Fruit fly (Drosophila melanogaster) whole organism, embryonic: Measurements from ENCODE around the gene CG31525.

Source experiments
- Antp ChIP-seq: fragments of 200-800 bp; sonication (Bioruptor generic); optimal IDR thresholded peaks from 3 replicates; lab custom pipeline; 2016; ENCODE audit warnings: missing biosample characterization, missing genetic modification characterization
- Atf-2 ChIP-seq: fragments of 200-800 bp; sonication (Bioruptor generic); optimal IDR thresholded peaks from 2 replicates; lab custom pipeline; 2016; ENCODE audit warnings: missing biosample characterization, missing genetic modification characterization
- CG10321 ChIP-seq: fragments of 200-800 bp; sonication (Bioruptor generic); IDR thresholded peaks from 2 replicates; pipeline ENCODE4 v1.3.6; 2022; ENCODE audit warnings: missing biosample characterization, missing genetic modification characterization
- CG10366 ChIP-seq: fragments of 200-800 bp; sonication (Bioruptor generic); IDR thresholded peaks from 2 replicates; pipeline ENCODE4 v1.3.6; 2022; ENCODE audit warnings: missing biosample characterization, missing genetic modification characterization
- CG10979 ChIP-seq: fragments of 200-800 bp; sonication (Bioruptor generic); optimal IDR thresholded peaks from 2 replicates; lab custom pipeline; 2018; ENCODE audit warnings: missing biosample characterization, mild to moderate bottlenecking, missing genetic modification characterization, moderate library complexity
- CG13624 ChIP-seq: fragments of 200-800 bp; sonication (Bioruptor generic); optimal IDR thresholded peaks from 2 replicates; lab custom pipeline; 2016; ENCODE audit warnings: missing biosample characterization, missing genetic modification characterization
- CG15269 ChIP-seq: fragments of 200-800 bp; sonication (Bioruptor generic); optimal IDR thresholded peaks from 2 replicates; lab custom pipeline; 2018; ENCODE audit warnings: missing biosample characterization, mild to moderate bottlenecking, missing genetic modification characterization, moderate library complexity
- CG2678 ChIP-seq: fragments of 200-800 bp; sonication (Bioruptor generic); optimal IDR thresholded peaks from 3 replicates; lab custom pipeline; 2019; ENCODE audit warnings: missing biosample characterization, mild to moderate bottlenecking, missing genetic modification characterization, moderate library complexity
- CG34422 ChIP-seq: fragments of 200-800 bp; sonication (Bioruptor generic); IDR thresholded peaks from 3 replicates; pipeline ENCODE4 v1.3.6; 2022; ENCODE audit warnings: missing biosample characterization, missing genetic modification characterization
- CG4617 ChIP-seq: fragments of 200-800 bp; sonication (Bioruptor generic); optimal IDR thresholded peaks from 3 replicates; lab custom pipeline; 2016; ENCODE audit warnings: missing biosample characterization, missing genetic modification characterization, borderline replicate concordance
- CG4707 ChIP-seq: fragments of 200-800 bp; sonication (Bioruptor generic); optimal IDR thresholded peaks from 2 replicates; lab custom pipeline; 2018; ENCODE audit warnings: missing biosample characterization, mild to moderate bottlenecking, missing genetic modification characterization, moderate library complexity
- CG5180 ChIP-seq: fragments of 200-800 bp; sonication (Bioruptor generic); optimal IDR thresholded peaks from 3 replicates; lab custom pipeline; 2017; ENCODE audit warnings: missing biosample characterization, missing genetic modification characterization, mild to moderate bottlenecking, moderate library complexity, missing genetic modification reagents
- CG8089 ChIP-seq: fragments of 200-800 bp; sonication (Bioruptor generic); optimal IDR thresholded peaks from 3 replicates; lab custom pipeline; 2016; ENCODE audit warnings: missing biosample characterization, missing genetic modification characterization
- CG8388 ChIP-seq: fragments of 200-800 bp; sonication (Bioruptor generic); optimal IDR thresholded peaks from 2 replicates; lab custom pipeline; 2019; ENCODE audit warnings: missing biosample characterization, mild to moderate bottlenecking, missing genetic modification characterization, moderate library complexity
- CG9797 ChIP-seq: fragments of 200-800 bp; sonication (Bioruptor generic); optimal IDR thresholded peaks from 3 replicates; lab custom pipeline; 2018; ENCODE audit warnings: missing biosample characterization, mild to moderate bottlenecking, missing genetic modification characterization
- Dip3 ChIP-seq: fragments of 200-800 bp; sonication (Bioruptor generic); optimal IDR thresholded peaks from 3 replicates; lab custom pipeline; 2016; ENCODE audit warnings: missing biosample characterization, missing genetic modification characterization
- Doc2 ChIP-seq: fragments of 200-800 bp; sonication (Bioruptor generic); IDR thresholded peaks from 2 replicates; pipeline ENCODE4 v1.3.6; 2022; ENCODE audit warnings: missing biosample characterization, missing genetic modification characterization
- Dp ChIP-seq: fragments of 200-800 bp; sonication (Bioruptor generic); optimal IDR thresholded peaks from 2 replicates; lab custom pipeline; 2018; ENCODE audit warnings: missing biosample characterization, mild to moderate bottlenecking, missing genetic modification characterization, moderate library complexity
- Dref ChIP-seq: fragments of 200-800 bp; sonication (Bioruptor generic); IDR thresholded peaks from 2 replicates; pipeline ENCODE4 v1.3.6; 2022; ENCODE audit warnings: missing biosample characterization, missing genetic modification characterization
- Fer1 ChIP-seq: fragments of 200-800 bp; sonication (Bioruptor generic); optimal IDR thresholded peaks from 2 replicates; lab custom pipeline; 2017; ENCODE audit warnings: missing biosample characterization, mild to moderate bottlenecking, missing genetic modification characterization
- Fer2 ChIP-seq: fragments of 200-800 bp; sonication (Bioruptor generic); optimal IDR thresholded peaks from 2 replicates; lab custom pipeline; 2018; ENCODE audit warnings: missing biosample characterization, mild to moderate bottlenecking, missing genetic modification characterization, moderate library complexity
- Lim3 ChIP-seq: fragments of 200-800 bp; sonication (Bioruptor generic); IDR thresholded peaks from 2 replicates; pipeline ENCODE4 v1.3.6; 2022; ENCODE audit warnings: missing biosample characterization, missing genetic modification characterization
- MBD-R2 ChIP-seq: fragments of 200-800 bp; sonication (Bioruptor generic); IDR thresholded peaks from 2 replicates; pipeline ENCODE4 v1.3.6; 2022; ENCODE audit warnings: missing biosample characterization, missing genetic modification characterization
- MESR4 ChIP-seq: fragments of 200-800 bp; sonication (Bioruptor generic); optimal IDR thresholded peaks from 2 replicates; lab custom pipeline; 2018; ENCODE audit warnings: missing biosample characterization, mild to moderate bottlenecking, missing genetic modification characterization, moderate library complexity
- Mrtf ChIP-seq: fragments of 200-800 bp; sonication (Bioruptor generic); IDR thresholded peaks from 3 replicates; pipeline ENCODE4 v1.3.6; 2022; ENCODE audit warnings: missing biosample characterization, missing genetic modification characterization
- Oli ChIP-seq: fragments of 200-800 bp; sonication (Bioruptor generic); optimal IDR thresholded peaks from 2 replicates; lab custom pipeline; 2018; ENCODE audit warnings: missing biosample characterization, mild to moderate bottlenecking, missing genetic modification characterization, moderate library complexity
- Ravus ChIP-seq: fragments of 200-800 bp; sonication (Bioruptor generic); IDR thresholded peaks from 2 replicates; pipeline ENCODE4 v1.3.6; 2022; ENCODE audit warnings: missing biosample characterization, missing genetic modification characterization
- Vsx1 ChIP-seq: fragments of 200-800 bp; sonication (Bioruptor generic); optimal IDR thresholded peaks from 2 replicates; lab custom pipeline; 2017; ENCODE audit warnings: missing biosample characterization, mild to moderate bottlenecking, missing genetic modification characterization, missing genetic modification reagents
- Xrp1 ChIP-seq: fragments of 200-800 bp; sonication (Bioruptor generic); IDR thresholded peaks from 2 replicates; pipeline ENCODE4 v1.3.6; 2022; ENCODE audit warnings: missing biosample characterization, missing genetic modification characterization
- ac ChIP-seq: fragments of 200-800 bp; sonication (Bioruptor generic); optimal IDR thresholded peaks from 3 replicates; lab custom pipeline; 2017; ENCODE audit warnings: missing biosample characterization, mild to moderate bottlenecking, missing genetic modification characterization
- amos ChIP-seq: fragments of 200-800 bp; sonication (Bioruptor generic); IDR thresholded peaks from 2 replicates; pipeline ENCODE4 v1.3.6; 2022; ENCODE audit warnings: missing biosample characterization, missing genetic modification characterization; ENCODE audit not compliant: partially characterized antibody
- bowl ChIP-seq: fragments of 200-800 bp; sonication (Bioruptor generic); IDR thresholded peaks from 2 replicates; pipeline ENCODE4 v1.3.6; 2022; ENCODE audit warnings: missing biosample characterization, missing genetic modification characterization
- chn ChIP-seq: fragments of 200-800 bp; sonication (Bioruptor generic); optimal IDR thresholded peaks from 2 replicates; lab custom pipeline; 2016; ENCODE audit warnings: missing biosample characterization, missing genetic modification characterization
- danr ChIP-seq: fragments of 200-800 bp; sonication (Bioruptor generic); IDR thresholded peaks from 2 replicates; pipeline ENCODE4 v1.3.6; 2022; ENCODE audit warnings: missing biosample characterization, missing genetic modification characterization
- ftz-f1 ChIP-seq: fragments of 200-800 bp; sonication (Bioruptor generic); optimal IDR thresholded peaks from 2 replicates; lab custom pipeline; 2016; ENCODE audit warnings: missing biosample characterization, missing genetic modification characterization
- gsb-n ChIP-seq: fragments of 200-800 bp; sonication (Bioruptor generic); optimal IDR thresholded peaks from 3 replicates; lab custom pipeline; 2018; ENCODE audit warnings: missing biosample characterization, mild to moderate bottlenecking, missing genetic modification characterization
- lbe ChIP-seq: fragments of 200-800 bp; sonication (Bioruptor generic); optimal IDR thresholded peaks from 2 replicates; lab custom pipeline; 2016; ENCODE audit warnings: missing biosample characterization, mild to moderate bottlenecking, missing genetic modification characterization
- maf-S ChIP-seq: fragments of 200-800 bp; sonication (Bioruptor generic); optimal IDR thresholded peaks from 2 replicates; lab custom pipeline; 2016; ENCODE audit warnings: missing biosample characterization, missing genetic modification characterization
- row ChIP-seq: fragments of 200-800 bp; sonication (Bioruptor generic); IDR thresholded peaks from 3 replicates; pipeline ENCODE4 v1.3.6; 2022; ENCODE audit warnings: missing biosample characterization, missing genetic modification characterization
- run ChIP-seq: fragments of 200-800 bp; sonication (Bioruptor generic); optimal IDR thresholded peaks from 3 replicates; lab custom pipeline; 2018; ENCODE audit warnings: missing biosample characterization, mild to moderate bottlenecking, missing genetic modification characterization
- salm ChIP-seq: fragments of 200-800 bp; sonication (Bioruptor generic); optimal IDR thresholded peaks from 2 replicates; lab custom pipeline; 2018; ENCODE audit warnings: missing biosample characterization, mild to moderate bottlenecking, missing genetic modification characterization
- sug ChIP-seq: fragments of 200-800 bp; optimal IDR thresholded peaks from 2 replicates; lab custom pipeline; 2019; ENCODE audit warnings: missing biosample characterization, mild to moderate bottlenecking, missing genetic modification characterization, moderate library complexity
- tap ChIP-seq: fragments of 200-800 bp; optimal IDR thresholded peaks from 3 replicates; lab custom pipeline; 2019; ENCODE audit warnings: missing biosample characterization, mild to moderate bottlenecking, missing genetic modification characterization, moderate library complexity
- tin ChIP-seq: fragments of 200-800 bp; sonication (Bioruptor generic); optimal IDR thresholded peaks from 3 replicates; lab custom pipeline; 2016; ENCODE audit warnings: missing biosample characterization, missing genetic modification characterization
- trem ChIP-seq: fragments of 200-800 bp; optimal IDR thresholded peaks from 3 replicates; lab custom pipeline; 2019; ENCODE audit warnings: missing biosample characterization, mild to moderate bottlenecking, missing genetic modification characterization, moderate library complexity
- vvl ChIP-seq: fragments of 200-800 bp; sonication (Bioruptor generic); IDR thresholded peaks from 2 replicates; pipeline ENCODE4 v1.3.6; 2022; ENCODE audit warnings: missing biosample characterization, missing genetic modification characterization
- zfh2 ChIP-seq: fragments of 200-800 bp; sonication (Bioruptor generic); optimal IDR thresholded peaks from 2 replicates; lab custom pipeline; 2016; ENCODE audit warnings: missing biosample characterization, missing genetic modification characterization

Gene CG31525

DNA sequence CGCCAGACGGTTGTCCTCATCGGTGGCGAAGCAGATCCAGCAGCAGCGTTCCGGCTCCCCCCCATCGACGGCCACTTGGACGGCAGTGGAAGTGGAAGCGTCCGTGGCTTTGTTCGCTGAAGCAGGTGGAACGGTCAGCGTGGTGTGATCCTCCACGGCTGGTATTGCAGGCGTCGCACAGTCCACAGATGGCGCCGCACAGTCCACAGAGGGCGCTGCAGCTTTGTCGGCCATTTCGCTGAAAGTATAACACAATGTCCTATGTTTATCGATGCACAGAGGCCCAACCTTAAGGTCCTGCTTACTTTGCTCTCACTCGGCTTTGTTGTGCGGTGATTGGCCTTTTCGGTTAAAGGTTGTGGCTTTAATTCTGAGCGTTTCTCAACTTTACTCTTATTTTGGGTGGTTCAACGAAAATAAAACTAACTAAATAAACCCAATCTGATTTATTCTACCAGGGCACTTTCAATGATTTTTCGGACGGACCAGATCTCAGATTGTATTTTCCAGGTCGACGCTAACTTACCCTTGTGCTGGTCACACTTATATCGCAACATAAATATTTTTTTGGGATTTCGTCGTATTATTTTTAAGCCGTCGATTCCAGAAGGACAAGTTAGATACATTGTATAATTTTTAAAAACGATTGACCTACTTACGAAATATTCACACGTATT, 29.3 kb upstream of the CG31525 start, which contains the start of gene CG9855 (continued):
- TF ChIP-seq zfh2 (no peak), danr (GFP tag; lab: Robert Waterston, UW) (no peak), Antp (GFP tag; lab: Kevin White, UChicago) (no peak), run (no peak), sug (tag; lab: Kevin White, UChicago) (peak; percentile 15), lbe (GFP tag; lab: Kevin White, UChicago) (no peak), salm (tag; lab: Kevin White, UChicago) (no peak), CG4617 (peak; percentile 83), Ravus (GFP tag; lab: Robert Waterston, UW) (no peak), bowl (GFP tag; lab: Robert Waterston, UW) (no peak), gsb-n (tag; lab: Kevin White, UChicago) (no peak), tin (GFP tag; lab: Kevin White, UChicago) (no peak), CG13624 (GFP tag; lab: Kevin White, UChicago) (no peak), Lim3 (no peak), CG10979 (tag; lab: Kevin White, UChicago) (no peak), vvl (GFP tag; lab: Robert Waterston, UW) (no peak), trem (tag; lab: Kevin White, UChicago) (peak; percentile 46), Dref (GFP tag; lab: Robert Waterston, UW) (peak; percentile 41; the same call in 1 of the 2 replicates), Mrtf (no peak), ftz-f1 (GFP tag; lab: Kevin White, UChicago) (peak; percentile 59), Oli (tag; lab: Kevin White, UChicago) (no peak), maf-S (GFP tag; lab: Kevin White, UChicago) (no peak), CG5180 (GFP tag; lab: Kevin White, UChicago) (no peak), CG2678 (no peak), Atf-2 (no peak), Doc2 (GFP tag; lab: Robert Waterston, UW) (no peak), CG4707 (no peak), Fer2 (no peak), CG15269 (tag; lab: Kevin White, UChicago) (no peak), Fer1 (GFP tag; lab: Kevin White, UChicago) (peak; percentile 8), row (GFP tag; lab: Robert Waterston, UW) (peak; percentile 49), tap (no peak), Dip3 (GFP tag; lab: Kevin White, UChicago) (no peak), amos (GFP tag; lab: Robert Waterston, UW) (no peak), Xrp1 (GFP tag; lab: Robert Waterston, UW) (no peak), ac (GFP tag; lab: Kevin White, UChicago) (no peak), CG10321 (no peak), MBD-R2 (GFP tag; lab: Robert Waterston, UW) (peak; percentile 78), Dp (GFP tag; lab: Kevin White, UChicago) (peak; percentile 43), CG8089 (GFP tag; lab: Kevin White, UChicago) (no peak), MESR4 (peak; percentile 75), Vsx1 (GFP tag; lab: Kevin White, UChicago) (no peak), chn (no peak), CG9797 (peak; percentile 86), CG8388 (GFP tag; lab: Kevin White, UChicago) (no peak), CG34422 (GFP tag; lab: Robert Waterston, UW) (no peak), CG10366 (GFP tag; lab: Robert Waterston, UW) (no peak)
